Fruit fly (Drosophila melanogaster) whole organism, pupa: Measurements from ENCODE around the gene CG31780.
"Not testable (repeated sequence)": the region's sequence is repeated elsewhere in the genome, so short reads cannot be mapped to it uniquely, and the experiment has no call there.

Experiments
- CG12605 ChIP-seq: fragments of 200-800 bp; sonication (Bioruptor generic); IDR thresholded peaks from 2 replicates; pipeline ENCODE4 v1.3.6; 2022; ENCODE audit warnings: missing biosample characterization, missing genetic modification characterization
- CG13204 ChIP-seq: fragments of 200-800 bp; sonication (Bioruptor generic); optimal IDR thresholded peaks from 2 replicates; lab custom pipeline; 2018; ENCODE audit warnings: missing biosample characterization, mild to moderate bottlenecking, missing genetic modification characterization, moderate library complexity
- CG8301 ChIP-seq: fragments of 200-800 bp; sonication (Bioruptor generic); optimal IDR thresholded peaks from 2 replicates; lab custom pipeline; 2018; ENCODE audit warnings: missing biosample characterization, mild to moderate bottlenecking, missing genetic modification characterization
- EcR ChIP-seq: fragments of 200-800 bp; sonication (Bioruptor generic); optimal IDR thresholded peaks from 3 replicates; lab custom pipeline; 2019; ENCODE audit warnings: missing biosample characterization, missing genetic modification characterization, mild to moderate bottlenecking, moderate library complexity, missing genetic modification reagents
- Ets98B ChIP-seq: fragments of 200-800 bp; sonication (Bioruptor generic); IDR thresholded peaks from 2 replicates; pipeline ENCODE4 v1.3.6; 2022; ENCODE audit warnings: missing biosample characterization, missing genetic modification characterization
- Snoo ChIP-seq: fragments of 200-800 bp; sonication (Bioruptor generic); optimal IDR thresholded peaks from 3 replicates; lab custom pipeline; 2017; ENCODE audit warnings: missing biosample characterization, mild to moderate bottlenecking, missing genetic modification characterization, inconsistent platforms

DNA sequence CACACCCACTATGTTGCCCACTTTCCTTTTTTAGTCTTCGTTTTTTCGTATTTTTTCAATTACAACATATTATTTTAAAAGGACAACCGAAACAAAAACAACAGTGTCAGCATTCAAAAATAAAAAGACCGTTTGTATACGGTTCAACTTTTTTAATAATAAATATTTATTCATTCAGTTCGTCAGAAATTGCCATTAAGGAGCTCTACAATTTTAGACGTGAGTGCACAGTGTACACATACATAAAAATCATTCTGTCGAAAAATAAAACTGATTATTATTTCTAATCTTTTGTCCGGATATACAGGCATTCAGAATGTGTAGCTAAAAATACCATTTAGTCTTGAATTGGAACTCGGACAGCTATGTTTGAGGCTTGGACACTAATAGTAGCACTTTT lies 9.0 kb downstream of the CG31780 start, which contains the start of gene CG31827:
- TF ChIP-seq CG12605 (GFP tag; lab: Robert Waterston, UW); CG8301 (tag; lab: Kevin White, UChicago); EcR (GFP tag; lab: Kevin White, UChicago); CG13204 (GFP tag; lab: Kevin White, UChicago); Ets98B (GFP tag; lab: Robert Waterston, UW); Snoo (tag; lab: Kevin White, UChicago): not testable (repeated sequence)
